Worm (Caenorhabditis elegans): ENCODE measurements around the gene F57H12.6.

DNA sequence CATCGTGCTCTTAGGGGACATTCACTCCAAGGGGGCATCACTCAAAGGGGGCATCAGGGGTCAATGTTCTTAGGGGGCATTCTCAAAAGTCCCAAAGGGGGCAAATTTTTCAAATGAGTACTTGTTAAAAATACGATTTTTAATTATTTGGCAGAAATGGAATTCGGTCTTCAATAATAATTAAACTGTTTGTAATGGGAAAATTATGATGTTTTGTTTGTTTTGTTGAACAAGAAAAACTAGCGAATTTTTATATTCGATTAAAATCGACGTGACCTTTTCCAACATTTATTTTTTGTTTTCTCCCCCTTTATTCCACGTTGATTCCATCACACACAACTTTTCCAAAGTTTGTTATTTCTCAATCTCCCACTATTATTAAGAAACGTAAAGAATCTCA is 9.1 kb downstream of the F57H12.6 start, which contains the start of gene F57H12.5:
- TF ChIP-seq lin-14 (GFP tag; optimal IDR thresholded peaks at IDR 0.05) (no peak), efl-3 (GFP tag; optimal IDR thresholded peaks at IDR 0.05) (no peak), aha-1 (tag; optimal IDR thresholded peaks at IDR 0.05) (no peak), nhr-12 (tag; optimal IDR thresholded peaks at IDR 0.05) (no peak), ama-1 (optimal IDR thresholded peaks at IDR 0.05) (no peak), egl-27 (tag; optimal IDR thresholded peaks at IDR 0.05) (no peak), nhr-47 (tag; optimal IDR thresholded peaks at IDR 0.05) (no peak), zag-1 (tag; optimal IDR thresholded peaks at IDR 0.05) (no peak), sup-37 (GFP tag; optimal IDR thresholded peaks at IDR 0.05) (no peak), nhr-71 (tag; optimal IDR thresholded peaks at IDR 0.05) (no peak), nhr-90 (tag; optimal IDR thresholded peaks at IDR 0.05; ENCODE audit: poor library complexity) (no peak)

All from whole organism, L1 larva.